Worm (Caenorhabditis elegans) whole organism, late embryonic: ENCODE data around the gene F19B2.5.

Source experiments
- ceh-34 ChIP-seq: sonication (generic microtip); optimal IDR thresholded peaks from 2 replicates; lab custom pipeline; 2016; ENCODE audit warnings: mild to moderate bottlenecking, missing genetic modification characterization, missing compliant biosample characterization
- eyg-1 ChIP-seq: sonication (generic microtip); optimal IDR thresholded peaks from 2 replicates; lab custom pipeline; 2016; ENCODE audit warnings: missing genotype, missing genetic modification characterization, missing compliant biosample characterization
- nfya-1 ChIP-seq: sonication (generic microtip); optimal IDR thresholded peaks from 2 replicates; lab custom pipeline; 2017; ENCODE audit warnings: missing genetic modification characterization, mild to moderate bottlenecking, missing compliant biosample characterization, antibody characterized with exemption, moderate library complexity
- pha-4 ChIP-seq: fragments of 150-350 bp; optimal IDR thresholded peaks from 2 replicates; lab custom pipeline; 2018; ENCODE audit warnings: missing biosample characterization, missing genetic modification reagents, missing genetic modification characterization
- pqm-1 ChIP-seq: sonication (generic microtip); optimal IDR thresholded peaks from 2 replicates; lab custom pipeline; 2016; ENCODE audit warnings: missing genetic modification characterization, missing compliant biosample characterization

DNA sequence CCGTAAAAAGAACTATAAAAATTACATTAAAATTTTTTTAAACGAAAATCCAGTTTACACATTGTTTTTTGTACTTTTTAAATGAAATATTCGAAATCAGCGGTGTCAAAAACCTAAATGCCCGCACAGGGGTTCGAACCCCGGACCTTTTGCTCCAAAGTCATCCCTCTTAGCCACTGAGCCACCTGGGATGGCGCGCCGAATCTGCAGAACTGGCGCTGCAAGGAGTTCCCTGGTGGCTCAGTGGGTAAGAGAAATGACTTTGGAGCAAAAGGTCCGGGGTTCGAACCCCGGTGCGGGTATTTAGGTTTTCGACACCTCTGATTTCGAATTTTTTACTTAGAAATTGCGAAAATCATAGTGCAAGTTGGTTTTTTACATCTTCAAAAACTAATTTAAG lies 40.3 kb downstream of the F19B2.5 start:
- no peak for TF ChIP-seq pha-4 (tag; lab: Kevin White, UChicago)
- no peak for TF ChIP-seq eyg-1 (tag; lab: Kevin White, UChicago)
- no peak for TF ChIP-seq nfya-1 (tag; lab: Kevin White, UChicago)
- no peak for TF ChIP-seq pqm-1 (tag; lab: Kevin White, UChicago)
- TF ChIP-seq ceh-34 (tag; lab: Kevin White, UChicago): no peak
